Worm (Caenorhabditis elegans) whole organism, L1 larva: Measurements from ENCODE around the gene cox-10.

Experiments
- C04F5.9 ChIP-seq: sonication (generic microtip); optimal IDR thresholded peaks from 2 replicates; lab custom pipeline; 2016; ENCODE audit warnings: missing genetic modification characterization, missing compliant biosample characterization
- blmp-1 ChIP-seq: fragments of 150-350 bp; optimal IDR thresholded peaks from 2 replicates; lab custom pipeline; 2014; ENCODE audit warnings: missing biosample characterization, missing genetic modification characterization
- ceh-8 ChIP-seq: fragments of 200-800 bp; sonication (Bioruptor generic); optimal IDR thresholded peaks from 2 replicates; lab custom pipeline; 2018; ENCODE audit warnings: mild to moderate bottlenecking, missing genetic modification characterization, moderate library complexity, missing compliant biosample characterization
- ces-1 ChIP-seq: fragments of 150-350 bp; optimal IDR thresholded peaks from 2 replicates; lab custom pipeline; 2014; ENCODE audit warnings: missing biosample characterization, missing genetic modification reagents, missing genetic modification characterization
- dsc-1 ChIP-seq: sonication (generic microtip); optimal IDR thresholded peaks from 2 replicates; lab custom pipeline; 2016; ENCODE audit warnings: mild to moderate bottlenecking, missing genetic modification characterization, missing compliant biosample characterization
- efl-1 ChIP-seq, 4 experiments: fragments of 150-350 bp; optimal IDR thresholded peaks in 3 of 4; peaks in 1 of 4; 1 replicate in 1 of 4; 2 replicates in 3 of 4; lab custom pipeline; 2014; ENCODE audit warnings: missing biosample characterization in 2 of 4, missing genetic modification characterization in 2 of 4, missing genetic modification reagents in 2 of 4
- efl-3 ChIP-seq: fragments of 200-800 bp; sonication (Bioruptor generic); optimal IDR thresholded peaks from 2 replicates; lab custom pipeline; 2018; ENCODE audit warnings: mild to moderate bottlenecking, missing genetic modification characterization, missing compliant biosample characterization
- egl-13 ChIP-seq: sonication (generic microtip); optimal IDR thresholded peaks from 2 replicates; lab custom pipeline; 2016; ENCODE audit warnings: missing genotype, missing genetic modification reagents, missing genetic modification characterization, missing compliant biosample characterization
- elt-3 ChIP-seq, 6 experiments: fragments of 150-350 bp in 1 of 6; sonication (generic microtip); optimal IDR thresholded peaks; 2 replicates each; lab custom pipeline; 2017 to 2018; ENCODE audit warnings: missing biosample characterization in 6 of 6, missing genetic modification characterization in 6 of 6, inconsistent platforms in 1 of 6
- ets-5 ChIP-seq: fragments of 200-800 bp; sonication (Bioruptor generic); IDR thresholded peaks from 2 replicates; pipeline ENCODE4 v1.3.6; 2022; ENCODE audit warnings: missing genetic modification characterization, missing compliant biosample characterization
- fkh-10 ChIP-seq: sonication (generic microtip); optimal IDR thresholded peaks from 2 replicates; lab custom pipeline; 2017; ENCODE audit warnings: missing biosample characterization, missing genetic modification reagents, missing genetic modification characterization
- fkh-4 ChIP-seq: sonication (generic microtip); optimal IDR thresholded peaks from 2 replicates; lab custom pipeline; 2016; ENCODE audit warnings: missing compliant biosample characterization, missing genetic modification characterization, borderline replicate concordance
- irx-1 ChIP-seq: sonication (generic microtip); optimal IDR thresholded peaks from 2 replicates; lab custom pipeline; 2016; ENCODE audit warnings: missing genetic modification characterization, missing compliant biosample characterization
- isw-1 ChIP-seq: fragments of 200-800 bp; sonication (Bioruptor generic); IDR thresholded peaks from 2 replicates; pipeline ENCODE4 v1.3.6; 2022; ENCODE audit warnings: missing genetic modification characterization, missing compliant biosample characterization
- jun-1 ChIP-seq: fragments of 150-350 bp; optimal IDR thresholded peaks from 2 replicates; lab custom pipeline; 2014; ENCODE audit warnings: missing biosample characterization, missing genetic modification reagents, missing genetic modification characterization
- lin-35 ChIP-seq, 2 experiments: fragments of 150-350 bp; optimal IDR thresholded peaks; 2 replicates each; lab custom pipeline; 2014; ENCODE audit warnings: missing biosample characterization in 2 of 2, missing genetic modification characterization in 2 of 2, missing genetic modification reagents in 2 of 2
- lir-3 ChIP-seq: sonication (generic microtip); optimal IDR thresholded peaks from 2 replicates; lab custom pipeline; 2016; ENCODE audit warnings: mild to moderate bottlenecking, missing genetic modification characterization, moderate library complexity, missing compliant biosample characterization; ENCODE audit not compliant: poor library complexity
- lsy-2 ChIP-seq, 2 experiments: fragments of 150-350 bp; optimal IDR thresholded peaks; 2 replicates each; lab custom pipeline; 2014; ENCODE audit warnings: missing biosample characterization in 2 of 2, missing genetic modification characterization in 2 of 2
- mdl-1 ChIP-seq, 2 experiments: fragments of 150-350 bp; optimal IDR thresholded peaks; 2 replicates each; lab custom pipeline; 2014 to 2017; ENCODE audit warnings: missing biosample characterization in 2 of 2, missing genetic modification characterization in 2 of 2, inconsistent platforms in 1 of 2
- nhr-11 ChIP-seq: fragments of 150-350 bp; optimal IDR thresholded peaks from 2 replicates; lab custom pipeline; 2014; ENCODE audit warnings: missing biosample characterization, missing genetic modification characterization
- nhr-28 ChIP-seq: fragments of 150-350 bp; optimal IDR thresholded peaks from 2 replicates; lab custom pipeline; 2014; ENCODE audit warnings: missing biosample characterization, missing genetic modification characterization
- nhr-71 ChIP-seq: sonication (generic microtip); optimal IDR thresholded peaks from 2 replicates; lab custom pipeline; 2016; ENCODE audit warnings: mild to moderate bottlenecking, missing genetic modification characterization, moderate library complexity, missing compliant biosample characterization
- nhr-76 ChIP-seq: sonication (generic microtip); optimal IDR thresholded peaks from 2 replicates; lab custom pipeline; 2017; ENCODE audit warnings: missing biosample characterization, missing genetic modification characterization
- nhr-84 ChIP-seq: sonication (generic microtip); optimal IDR thresholded peaks from 2 replicates; lab custom pipeline; 2017; ENCODE audit warnings: missing biosample characterization, missing genetic modification characterization
- snpc-4 ChIP-seq: fragments of 150-350 bp; optimal IDR thresholded peaks from 2 replicates; lab custom pipeline; 2014; ENCODE audit warnings: missing biosample characterization, missing genetic modification characterization
- sptf-1 ChIP-seq: fragments of 150-350 bp; optimal IDR thresholded peaks from 2 replicates; lab custom pipeline; 2014; ENCODE audit warnings: missing biosample characterization, missing genetic modification characterization
- swsn-7 ChIP-seq: sonication (generic microtip); optimal IDR thresholded peaks from 2 replicates; lab custom pipeline; 2016; ENCODE audit warnings: missing genetic modification characterization, missing compliant biosample characterization
- tlp-1 ChIP-seq: fragments of 150-350 bp; optimal IDR thresholded peaks from 2 replicates; lab custom pipeline; 2014; ENCODE audit warnings: missing biosample characterization, missing genetic modification characterization
- unc-30 ChIP-seq: sonication (generic microtip); optimal IDR thresholded peaks from 2 replicates; lab custom pipeline; 2017; ENCODE audit warnings: missing biosample characterization, missing genetic modification characterization
- unc-98 ChIP-seq: fragments of 200-800 bp; sonication (Bioruptor generic); IDR thresholded peaks from 2 replicates; pipeline ENCODE4 v1.3.6; 2022; ENCODE audit warnings: missing genetic modification characterization, missing compliant biosample characterization
- vab-15 ChIP-seq: sonication (generic microtip); optimal IDR thresholded peaks from 2 replicates; lab custom pipeline; 2017; ENCODE audit warnings: missing genotype, mild to moderate bottlenecking, missing genetic modification characterization, missing compliant biosample characterization
- xbp-1 ChIP-seq: sonication (generic microtip); optimal IDR thresholded peaks from 2 replicates; lab custom pipeline; 2016; ENCODE audit warnings: missing genetic modification characterization, missing compliant biosample characterization
- zag-1 ChIP-seq: fragments of 150-350 bp; optimal IDR thresholded peaks from 2 replicates; lab custom pipeline; 2014; ENCODE audit warnings: missing biosample characterization, missing genetic modification characterization

cox-10 gene

ce11 chrII:12722685-12723287 is 43.0 kb downstream of the cox-10 start:
- no peak for TF ChIP-seq zag-1 (tag; lab: Kevin White, UChicago)
- no peak for TF ChIP-seq xbp-1
- no peak for TF ChIP-seq egl-13 (tag; lab: Kevin White, UChicago)
- TF ChIP-seq ets-5 (GFP tag; lab: Robert Waterston, UW), result no peak
- no peak for TF ChIP-seq ces-1 (GFP tag; lab: Kevin White, UChicago)
- no peak for TF ChIP-seq fkh-10
- no peak for TF ChIP-seq nhr-11 (tag; lab: Kevin White, UChicago)

- no peak for TF ChIP-seq C04F5.9 (tag; lab: Kevin White, UChicago)
- TF ChIP-seq nhr-76, result no peak
- TF ChIP-seq snpc-4 (tag; lab: Kevin White, UChicago), result no peak
- no peak for TF ChIP-seq ceh-8 (GFP tag; lab: Kevin White, UChicago)
- TF ChIP-seq tlp-1 (tag; lab: Kevin White, UChicago), result no peak
- TF ChIP-seq zag-1 (tag; lab: Kevin White, UChicago), result no peak
- TF ChIP-seq nhr-71, result no peak
- no peak for TF ChIP-seq blmp-1
- no peak for TF ChIP-seq elt-3 (tag; optimal IDR thresholded peaks at IDR 0.05; lab: Kevin White, UChicago)
- no peak for TF ChIP-seq unc-98 (GFP tag; lab: Robert Waterston, UW)
- no peak for TF ChIP-seq jun-1 (tag; lab: Kevin White, UChicago)
- TF ChIP-seq nhr-28 (tag; lab: Kevin White, UChicago), result no peak
- TF ChIP-seq nhr-11 (tag; lab: Kevin White, UChicago), result no peak
- TF ChIP-seq sptf-1 (tag; lab: Kevin White, UChicago), result no peak
- TF ChIP-seq unc-30, result no peak
- TF ChIP-seq vab-15 (tag; lab: Kevin White, UChicago), result no peak
- no peak for TF ChIP-seq swsn-7
- no peak for TF ChIP-seq irx-1 (tag; lab: Kevin White, UChicago)
Observed at ce11 chrII:12726704-12727103, 47.0 kb downstream of the cox-10 start.

ce11 chrII:12727871-12728270 is 48.1 kb downstream of the cox-10 start:
- TF ChIP-seq nhr-84 (no peak), dsc-1 (tag; lab: Kevin White, UChicago) (no peak), ces-1 (GFP tag; lab: Kevin White, UChicago) (no peak), efl-1 (optimal IDR thresholded peaks at IDR 0.05; lab: Kevin White, UChicago) (no peak), efl-1 (GFP tag; optimal IDR thresholded peaks at IDR 0.05 in 1 of 2; lab: Kevin White, UChicago) (peak in 1 of 2 experiments; percentile 16)

ce11 chrII:12728608-12729007 is 48.9 kb downstream of the cox-10 start:
- TF ChIP-seq lsy-2 (tag; optimal IDR thresholded peaks at IDR 0.05; lab: Kevin White, UChicago) (no peak), isw-1 (no peak), efl-3 (no peak), snpc-4 (tag; lab: Kevin White, UChicago) (no peak), blmp-1 (no peak), nhr-11 (tag; lab: Kevin White, UChicago) (no peak), lir-3 (tag; lab: Kevin White, UChicago) (no peak), swsn-7 (no peak), lin-35 (GFP tag; optimal IDR thresholded peaks at IDR 0.05; lab: Kevin White, UChicago) (no peak), efl-1 (optimal IDR thresholded peaks at IDR 0.05; lab: Kevin White, UChicago) (no peak), efl-1 (GFP tag; optimal IDR thresholded peaks at IDR 0.05 in 1 of 2; lab: Kevin White, UChicago) (no peak), nhr-76 (no peak), tlp-1 (tag; lab: Kevin White, UChicago) (no peak)

- TF ChIP-seq ceh-8 (GFP tag; lab: Kevin White, UChicago) (no peak), fkh-4 (tag; lab: Kevin White, UChicago) (no peak), mdl-1 (tag; optimal IDR thresholded peaks at IDR 0.05; lab: Kevin White, UChicago) (no peak), dsc-1 (tag; lab: Kevin White, UChicago) (no peak)
Observed at ce11 chrII:12729952-12730351, 50.2 kb downstream of the cox-10 start.
